Worm (Caenorhabditis elegans) whole organism, L2 larva: ENCODE results near the gene srsx-32.

ENCODE experiments used
- ceh-82 ChIP-seq: fragments of 150-350 bp; optimal IDR thresholded peaks from 2 replicates; lab custom pipeline; 2014; ENCODE audit warnings: missing biosample characterization, missing genetic modification characterization
- lin-39 ChIP-seq: fragments of 150-350 bp; optimal IDR thresholded peaks from 2 replicates; lab custom pipeline; 2014; ENCODE audit warnings: missing biosample characterization, missing genetic modification reagents, missing genetic modification characterization
- nhr-12 ChIP-seq: fragments of 150-350 bp; optimal IDR thresholded peaks from 2 replicates; lab custom pipeline; 2014; ENCODE audit warnings: missing biosample characterization, missing genetic modification characterization
- snpc-4 ChIP-seq: fragments of 150-350 bp; optimal IDR thresholded peaks from 2 replicates; lab custom pipeline; 2014; ENCODE audit warnings: missing biosample characterization, missing genetic modification characterization
- unc-39 ChIP-seq: fragments of 150-350 bp; optimal IDR thresholded peaks from 2 replicates; lab custom pipeline; 2014; ENCODE audit warnings: missing biosample characterization, missing genetic modification characterization
- ztf-11 ChIP-seq: sonication (generic microtip); optimal IDR thresholded peaks from 2 replicates; lab custom pipeline; 2017; ENCODE audit warnings: missing biosample characterization, missing genetic modification characterization

DNA sequence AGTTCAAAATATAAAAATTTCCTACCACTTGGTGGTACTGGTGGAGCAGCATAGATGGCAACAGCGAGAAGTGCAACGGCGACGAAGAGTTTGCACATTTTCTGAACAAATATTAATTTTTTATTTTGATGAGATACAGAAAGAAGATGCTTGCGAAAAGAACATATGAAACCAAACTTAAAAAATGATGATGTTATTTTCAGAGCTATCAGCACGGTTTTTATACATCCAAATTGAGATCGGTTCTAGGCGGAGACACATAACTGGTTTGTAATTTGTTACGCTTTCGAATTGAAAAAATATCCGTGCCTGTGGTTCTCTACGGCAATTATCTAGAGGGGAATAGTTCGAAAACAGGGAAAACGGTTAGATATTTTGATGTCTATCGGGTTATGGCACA is 35.9 kb downstream of the srsx-32 start, which contains the start of gene txt-17:
- no peak for TF ChIP-seq snpc-4 (tag; lab: Kevin White, UChicago)
- no peak for TF ChIP-seq lin-39 (tag; lab: Kevin White, UChicago)
- no peak for TF ChIP-seq unc-39 (tag; lab: Kevin White, UChicago)
- no peak for TF ChIP-seq nhr-12 (tag; lab: Kevin White, UChicago)
- no peak for TF ChIP-seq ztf-11 (tag; lab: Kevin White, UChicago)
- TF ChIP-seq ceh-82 (tag; lab: Kevin White, UChicago) = no peak
